Worm (Caenorhabditis elegans) whole organism, midembryonic: ENCODE results near the gene col-185.

Experiments used
- T22C8.4 ChIP-seq: fragments of 200-800 bp; sonication (Bioruptor generic); IDR thresholded peaks from 2 replicates; pipeline ENCODE4 v1.3.6; 2022; ENCODE audit warnings: missing genetic modification characterization, missing compliant biosample characterization
- cog-1 ChIP-seq: sonication (generic microtip); optimal IDR thresholded peaks from 2 replicates; lab custom pipeline; 2016; ENCODE audit warnings: missing genetic modification characterization, missing compliant biosample characterization
- flt-1 ChIP-seq: fragments of 200-800 bp; sonication (Bioruptor generic); IDR thresholded peaks from 2 replicates; pipeline ENCODE4 v1.3.6; 2022; ENCODE audit warnings: missing genetic modification characterization, missing compliant biosample characterization
- klf-2 ChIP-seq: fragments of 200-800 bp; sonication (Bioruptor generic); conservative IDR thresholded peaks from 2 replicates; pipeline ENCODE4 v1.3.6; 2022; ENCODE audit warnings: missing genetic modification reagents, missing genetic modification characterization, missing compliant biosample characterization
- med-1 ChIP-seq: sonication (generic microtip); optimal IDR thresholded peaks from 2 replicates; lab custom pipeline; 2017; ENCODE audit warnings: missing genetic modification characterization, mild to moderate bottlenecking, missing compliant biosample characterization, antibody characterized with exemption, missing genetic modification reagents; ENCODE audit not compliant: insufficient read depth
- ref-1 ChIP-seq: fragments of 200-800 bp; sonication (Bioruptor generic); conservative IDR thresholded peaks from 2 replicates; pipeline ENCODE4 v1.3.6; 2022; ENCODE audit warnings: missing genetic modification reagents, missing genetic modification characterization, missing compliant biosample characterization
- tab-1 ChIP-seq: fragments of 200-800 bp; sonication (Bioruptor generic); IDR thresholded peaks from 2 replicates; pipeline ENCODE4 v1.3.6; 2022; ENCODE audit warnings: missing genetic modification characterization, missing compliant biosample characterization
- ztf-23 ChIP-seq: fragments of 200-800 bp; sonication (Bioruptor generic); IDR thresholded peaks from 2 replicates; pipeline ENCODE4 v1.3.6; 2022; ENCODE audit warnings: missing genetic modification reagents, missing genetic modification characterization, missing compliant biosample characterization
- ztf-29 ChIP-seq: fragments of 200-800 bp; sonication (Bioruptor generic); IDR thresholded peaks from 2 replicates; pipeline ENCODE4 v1.3.6; 2022; ENCODE audit warnings: missing genetic modification reagents, missing genetic modification characterization, missing compliant biosample characterization

Gene col-185

DNA sequence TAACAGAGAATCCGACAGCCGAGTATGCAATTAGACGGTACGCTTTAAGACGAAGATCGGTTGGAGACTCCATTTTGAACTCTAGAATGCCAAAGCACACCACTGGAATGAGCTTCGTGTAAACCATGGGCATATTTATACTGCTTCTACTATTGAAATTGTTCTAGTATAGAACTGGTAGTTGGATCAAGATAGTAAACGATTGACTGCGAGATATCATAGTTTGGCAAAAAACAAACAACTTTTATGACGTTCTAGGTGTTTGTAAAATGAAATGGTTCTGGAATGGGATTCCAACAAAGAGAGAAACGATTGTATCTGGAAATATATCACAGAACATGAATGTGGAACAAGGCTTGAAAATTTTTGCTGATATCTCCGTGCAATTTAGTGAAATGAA is at the start of gene col-185:
Gene col-185, minus strand, starts transcription at position 101 of the 400 bp plus-strand sequence.
- TF ChIP-seq klf-2 (GFP tag; lab: Robert Waterston, UW) (no peak), flt-1 (GFP tag; lab: Robert Waterston, UW) (no peak), ztf-23 (GFP tag; lab: Robert Waterston, UW) (no peak), ref-1 (GFP tag; lab: Robert Waterston, UW) (no peak), tab-1 (GFP tag; lab: Robert Waterston, UW) (no peak), ztf-29 (GFP tag; lab: Robert Waterston, UW) (no peak), T22C8.4 (GFP tag; lab: Robert Waterston, UW) (no peak), med-1 (GFP tag; lab: Kevin White, UChicago) (no peak)

DNA sequence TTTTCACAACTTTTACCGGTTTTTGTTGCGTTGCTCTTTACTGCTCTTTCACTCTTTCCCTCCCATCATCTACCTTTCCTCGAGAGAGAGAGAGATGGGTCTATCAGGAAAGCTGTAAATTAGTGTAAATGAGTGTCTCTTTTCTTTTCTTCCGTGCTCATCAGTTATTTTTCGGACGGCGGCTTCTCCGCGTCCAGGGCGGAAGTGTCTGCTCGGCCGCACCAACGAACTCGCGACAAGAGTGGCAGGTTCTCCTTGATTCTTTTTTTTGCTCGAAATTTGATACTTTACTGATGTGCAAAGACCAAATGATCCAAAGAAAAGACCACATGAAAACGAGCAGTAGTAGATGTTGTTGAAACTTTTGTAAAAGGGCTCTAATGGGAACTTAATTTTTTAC is 47.8 kb upstream of the col-185 start:
- TF ChIP-seq klf-2 (GFP tag; lab: Robert Waterston, UW): no peak
- TF ChIP-seq ref-1 (GFP tag; lab: Robert Waterston, UW): no peak
- TF ChIP-seq T22C8.4 (GFP tag; lab: Robert Waterston, UW): no peak
- no peak for TF ChIP-seq ztf-29 (GFP tag; lab: Robert Waterston, UW)
- TF ChIP-seq cog-1 (tag; lab: Kevin White, UChicago): no peak
- no peak for TF ChIP-seq flt-1 (GFP tag; lab: Robert Waterston, UW)
- TF ChIP-seq ztf-23 (GFP tag; lab: Robert Waterston, UW): no peak
- TF ChIP-seq med-1 (GFP tag; lab: Kevin White, UChicago): no peak
- TF ChIP-seq tab-1 (GFP tag; lab: Robert Waterston, UW): no peak

DNA sequence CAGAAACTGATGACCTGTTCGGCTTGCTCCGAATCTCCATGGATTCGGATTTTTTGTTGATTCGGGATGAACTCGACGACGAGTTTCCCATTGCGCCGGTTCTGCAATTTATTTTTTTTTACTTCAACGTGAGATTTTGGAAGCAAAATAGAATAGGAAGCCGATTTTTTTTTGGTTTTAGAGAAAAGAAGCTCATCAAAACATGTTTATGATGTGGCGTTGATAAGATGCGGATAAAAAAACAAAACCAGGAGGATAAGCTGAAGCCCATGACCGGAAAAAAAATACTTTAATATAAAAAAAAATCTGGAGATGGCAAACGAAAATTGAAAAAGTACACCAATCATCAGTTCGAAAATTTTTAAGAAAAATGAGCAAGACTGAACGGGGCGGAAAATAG is 45.2 kb upstream of the col-185 start, which contains the start of gene glb-20:
Gene glb-20, minus strand, starts transcription at position 101 of the 400 bp plus-strand sequence.
- TF ChIP-seq tab-1 (GFP tag; lab: Robert Waterston, UW): no peak
- TF ChIP-seq flt-1 (GFP tag; lab: Robert Waterston, UW): no peak
- TF ChIP-seq T22C8.4 (GFP tag; lab: Robert Waterston, UW): no peak
- TF ChIP-seq klf-2 (GFP tag; lab: Robert Waterston, UW): no peak
- TF ChIP-seq ref-1 (GFP tag; lab: Robert Waterston, UW): no peak
- TF ChIP-seq ztf-29 (GFP tag; lab: Robert Waterston, UW): no peak
- no peak for TF ChIP-seq cog-1 (tag; lab: Kevin White, UChicago)
- TF ChIP-seq med-1 (GFP tag; lab: Kevin White, UChicago): no peak
- no peak for TF ChIP-seq ztf-23 (GFP tag; lab: Robert Waterston, UW)

DNA sequence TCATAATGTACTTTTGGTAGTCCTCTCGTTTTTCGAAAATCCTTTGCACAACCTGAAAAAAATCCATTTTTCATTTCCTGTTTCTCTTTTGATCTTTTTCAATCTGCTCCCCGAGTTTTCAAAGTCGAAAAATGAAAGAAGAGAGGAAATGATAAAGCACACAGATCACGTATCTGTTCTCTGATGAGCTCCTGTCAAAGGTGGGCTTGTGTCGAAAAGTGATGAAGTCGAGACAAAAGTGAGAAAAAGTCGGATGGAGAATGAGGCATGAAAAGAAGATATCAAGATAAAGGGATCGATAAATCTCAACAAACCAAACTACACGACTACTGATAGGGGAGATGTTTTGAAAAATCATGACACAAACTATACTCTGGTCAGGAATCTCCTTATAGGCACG is 44.2 kb upstream of the col-185 start:
- no peak for TF ChIP-seq ztf-29 (GFP tag; lab: Robert Waterston, UW)
- no peak for TF ChIP-seq med-1 (GFP tag; lab: Kevin White, UChicago)
- no peak for TF ChIP-seq ref-1 (GFP tag; lab: Robert Waterston, UW)
- no peak for TF ChIP-seq tab-1 (GFP tag; lab: Robert Waterston, UW)
- TF ChIP-seq ztf-23 (GFP tag; lab: Robert Waterston, UW): no peak
- TF ChIP-seq flt-1 (GFP tag; lab: Robert Waterston, UW): no peak

DNA sequence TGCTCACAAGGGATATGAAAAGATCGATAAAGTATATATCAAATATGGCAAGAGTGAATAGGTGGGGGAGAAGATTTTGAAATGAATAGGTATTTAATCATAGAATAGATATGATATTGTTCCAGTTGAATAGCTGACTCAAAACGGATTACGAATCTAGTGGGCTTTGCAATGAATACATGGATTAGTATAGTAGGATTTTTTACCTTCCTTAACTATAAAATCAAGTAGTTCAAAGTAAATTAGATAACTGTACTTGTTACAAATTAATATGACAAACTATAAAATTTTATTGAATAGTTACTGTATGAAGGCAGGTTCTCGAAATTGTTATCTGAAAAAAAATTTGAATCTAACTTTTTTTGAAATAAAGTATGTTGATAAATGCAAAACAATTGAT is 40.0 kb upstream of the col-185 start, which contains the start of gene odr-1:
Gene odr-1, minus strand, starts transcription at position 101 of the 400 bp plus-strand sequence.
- TF ChIP-seq klf-2 (GFP tag; lab: Robert Waterston, UW) (no peak), tab-1 (GFP tag; lab: Robert Waterston, UW) (no peak), ztf-23 (GFP tag; lab: Robert Waterston, UW) (no peak), cog-1 (tag; lab: Kevin White, UChicago) (no peak), ztf-29 (GFP tag; lab: Robert Waterston, UW) (no peak), med-1 (GFP tag; lab: Kevin White, UChicago) (no peak)

DNA sequence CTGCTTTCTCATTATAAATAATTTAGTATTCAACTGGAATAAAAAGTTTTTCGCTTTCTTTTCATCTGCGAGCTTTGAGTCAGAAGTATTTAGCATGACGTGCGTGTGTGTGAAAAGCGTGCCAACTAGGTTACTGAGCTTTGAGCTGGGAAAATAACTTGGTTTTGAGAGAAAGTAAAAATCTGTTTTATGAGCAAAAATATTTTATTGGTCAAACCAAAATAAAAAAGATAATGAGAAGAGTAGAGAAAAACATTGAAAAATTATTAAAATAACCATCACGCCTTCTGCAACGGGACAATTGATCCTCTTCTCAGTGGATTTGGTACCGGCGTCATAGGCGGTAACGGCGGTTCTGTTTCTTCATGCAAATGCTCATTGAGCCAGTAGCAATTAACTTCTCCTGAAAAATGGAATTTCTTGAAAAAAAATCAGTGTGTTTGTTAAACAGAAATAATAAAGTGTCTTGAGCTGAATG is 33.7 kb upstream of the col-185 start:
- no peak for TF ChIP-seq ref-1 (GFP tag; lab: Robert Waterston, UW)
- TF ChIP-seq T22C8.4 (GFP tag; lab: Robert Waterston, UW): no peak
- TF ChIP-seq cog-1 (tag; lab: Kevin White, UChicago): no peak
- no peak for TF ChIP-seq tab-1 (GFP tag; lab: Robert Waterston, UW)
- no peak for TF ChIP-seq med-1 (GFP tag; lab: Kevin White, UChicago)
- TF ChIP-seq klf-2 (GFP tag; lab: Robert Waterston, UW): no peak

DNA sequence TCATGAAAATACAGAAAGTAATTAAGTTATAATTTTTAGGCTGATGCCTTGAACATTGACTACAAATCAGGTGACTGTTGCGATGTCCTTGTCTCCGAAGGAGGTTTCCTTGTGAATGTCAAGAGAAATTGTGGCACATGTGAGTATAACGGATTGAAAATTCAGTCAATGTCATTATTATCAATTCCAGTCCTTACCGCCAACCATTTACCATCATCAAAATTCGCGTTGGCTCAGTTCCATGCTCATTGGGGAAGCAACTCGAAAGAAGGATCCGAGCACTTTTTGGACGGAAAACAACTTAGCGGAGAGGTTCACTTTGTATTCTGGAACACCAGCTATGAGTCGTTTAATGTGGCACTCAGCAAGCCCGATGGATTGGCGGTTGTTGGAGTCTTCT is 32.5 kb upstream of the col-185 start:
- TF ChIP-seq ztf-23 (GFP tag; lab: Robert Waterston, UW) (no peak), ztf-29 (GFP tag; lab: Robert Waterston, UW) (no peak), med-1 (GFP tag; lab: Kevin White, UChicago) (no peak), T22C8.4 (GFP tag; lab: Robert Waterston, UW) (no peak), flt-1 (GFP tag; lab: Robert Waterston, UW) (no peak), cog-1 (tag; lab: Kevin White, UChicago) (no peak), ref-1 (GFP tag; lab: Robert Waterston, UW) (no peak), tab-1 (GFP tag; lab: Robert Waterston, UW) (no peak), klf-2 (GFP tag; lab: Robert Waterston, UW) (no peak)

DNA sequence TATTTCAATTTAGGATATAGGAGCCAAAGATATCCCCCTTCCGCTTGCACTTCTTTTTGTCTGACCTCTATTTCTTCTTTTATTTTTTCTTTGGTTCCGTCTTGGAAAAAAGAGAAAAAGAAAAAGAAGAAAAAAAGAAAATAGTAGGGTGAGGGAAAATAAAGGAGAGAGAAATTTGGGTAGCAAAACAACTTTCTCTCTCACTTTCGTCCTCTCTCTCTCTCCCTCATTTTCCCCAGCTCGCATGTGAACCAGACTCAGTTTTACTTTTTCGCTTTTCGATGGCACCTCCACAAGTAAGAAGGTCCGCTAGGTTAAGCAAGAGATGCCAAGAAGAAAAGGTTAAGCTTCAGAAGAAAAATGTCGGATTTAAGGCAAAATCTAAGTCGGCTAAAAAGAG is 31.9 kb upstream of the col-185 start:
- no peak for TF ChIP-seq ztf-29 (GFP tag; lab: Robert Waterston, UW)
- TF ChIP-seq T22C8.4 (GFP tag; lab: Robert Waterston, UW): no peak
- TF ChIP-seq ref-1 (GFP tag; lab: Robert Waterston, UW): no peak
- TF ChIP-seq flt-1 (GFP tag; lab: Robert Waterston, UW): no peak
- TF ChIP-seq cog-1 (tag; lab: Kevin White, UChicago): no peak
- TF ChIP-seq klf-2 (GFP tag; lab: Robert Waterston, UW): no peak
- no peak for TF ChIP-seq ztf-23 (GFP tag; lab: Robert Waterston, UW)
- TF ChIP-seq tab-1 (GFP tag; lab: Robert Waterston, UW): no peak
- TF ChIP-seq med-1 (GFP tag; lab: Kevin White, UChicago): no peak

DNA sequence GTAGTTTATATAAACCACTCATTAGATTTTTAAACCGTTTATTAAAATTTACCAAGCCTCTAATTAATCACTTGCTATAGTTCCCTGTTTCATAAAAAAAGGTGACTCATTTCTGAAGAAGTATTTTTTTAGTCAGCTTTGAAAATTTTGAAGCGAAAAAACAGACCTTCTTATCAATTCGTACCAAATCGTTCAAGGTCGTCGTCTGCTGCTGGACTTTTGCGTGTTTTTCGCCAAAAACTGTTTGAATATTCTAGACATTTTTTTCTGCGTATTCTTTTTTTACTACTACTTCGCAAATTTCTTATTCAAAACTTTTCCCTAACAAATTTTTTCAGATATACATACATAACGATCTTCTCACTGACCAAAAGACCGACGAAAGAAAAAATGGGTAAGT is 31.3 kb upstream of the col-185 start, which contains the start of gene cah-4:
Gene cah-4, plus strand, starts transcription at position 339 of the 400 bp plus-strand sequence.
- no peak for TF ChIP-seq ztf-23 (GFP tag; lab: Robert Waterston, UW)
- TF ChIP-seq med-1 (GFP tag; lab: Kevin White, UChicago): no peak
- TF ChIP-seq flt-1 (GFP tag; lab: Robert Waterston, UW): no peak
- TF ChIP-seq T22C8.4 (GFP tag; lab: Robert Waterston, UW): no peak
- TF ChIP-seq ztf-29 (GFP tag; lab: Robert Waterston, UW): no peak
